Worm (Caenorhabditis elegans) whole organism, L4 larva: ENCODE results near the gene F17A9.5.

Source experiments
- dve-1 ChIP-seq: sonication (generic microtip); optimal IDR thresholded peaks from 2 replicates; lab custom pipeline; 2017; ENCODE audit warnings: antibody characterized with exemption, mild to moderate bottlenecking, missing genetic modification characterization, missing compliant biosample characterization; ENCODE audit not compliant: insufficient read depth
- hif-1 ChIP-seq, 2 experiments: sonication (generic microtip); optimal IDR thresholded peaks; 2 replicates each; lab custom pipeline; 2016 to 2017; ENCODE audit warnings: missing compliant biosample characterization in 2 of 2, missing genetic modification characterization in 2 of 2, missing genetic modification reagents in 2 of 2, missing genotype in 2 of 2, mild to moderate bottlenecking in 1 of 2
- nhr-11 ChIP-seq: fragments of 150-350 bp; optimal IDR thresholded peaks from 2 replicates; lab custom pipeline; 2014; ENCODE audit warnings: missing biosample characterization, missing genetic modification characterization
- nhr-111 ChIP-seq: fragments of 200-800 bp; sonication (Bioruptor generic); optimal IDR thresholded peaks from 2 replicates; lab custom pipeline; 2018; ENCODE audit warnings: mild to moderate bottlenecking, missing genetic modification characterization, missing compliant biosample characterization
- nhr-77 ChIP-seq: fragments of 150-350 bp; optimal IDR thresholded peaks from 2 replicates; lab custom pipeline; 2014; ENCODE audit warnings: missing biosample characterization, missing genetic modification characterization
- pha-4 ChIP-seq, 2 experiments: fragments of 150-350 bp in 1 of 2; fragments of 200-800 bp in 1 of 2; sonication (Bioruptor generic) in 1 of 2; IDR thresholded peaks in 1 of 2; optimal IDR thresholded peaks in 1 of 2; 2 replicates each; pipeline versions ENCODE4 v1.3.6 to Lab custom; 2014 to 2022; ENCODE audit warnings: missing genetic modification characterization in 2 of 2, missing genetic modification reagents in 2 of 2, missing biosample characterization in 1 of 2, missing compliant biosample characterization in 1 of 2
- pqm-1 ChIP-seq: sonication (generic microtip); optimal IDR thresholded peaks from 2 replicates; lab custom pipeline; 2017; ENCODE audit warnings: missing biosample characterization, missing genetic modification characterization
- snpc-4 ChIP-seq: fragments of 150-350 bp; optimal IDR thresholded peaks from 2 replicates; lab custom pipeline; 2014; ENCODE audit warnings: missing biosample characterization, missing genetic modification characterization
- unc-62 ChIP-seq, 3 experiments: fragments of 150-350 bp in 1 of 3; sonication (generic microtip); optimal IDR thresholded peaks in 2 of 3; peaks in 1 of 3; 1 replicate in 1 of 3; 2 replicates in 2 of 3; lab custom pipeline; 2014 to 2017; ENCODE audit warnings: missing biosample characterization in 3 of 3, missing genetic modification characterization in 3 of 3, missing genetic modification reagents in 3 of 3, missing genotype in 1 of 3
- zip-2 ChIP-seq: fragments of 150-350 bp; optimal IDR thresholded peaks from 2 replicates; lab custom pipeline; 2014; ENCODE audit warnings: missing biosample characterization, missing genetic modification characterization

- no peak for TF ChIP-seq pha-4 (GFP tag; IDR thresholded peaks at IDR 0.05; lab: Robert Waterston, UW)
- TF ChIP-seq pha-4 (tag; optimal IDR thresholded peaks at IDR 0.05; lab: Kevin White, UChicago) = no peak
- peak in 1 of 2 experiments; percentile 27 for TF ChIP-seq unc-62 (GFP tag; optimal IDR thresholded peaks at IDR 0.05 in 1 of 2; lab: Kevin White, UChicago)
- TF ChIP-seq unc-62 (tag; optimal IDR thresholded peaks at IDR 0.05; lab: Kevin White, UChicago) = no peak
- TF ChIP-seq nhr-111 = no peak
- TF ChIP-seq hif-1 (tag; optimal IDR thresholded peaks at IDR 0.05; lab: Kevin White, UChicago) = no peak
- no peak for TF ChIP-seq nhr-11
- TF ChIP-seq pqm-1 (tag; lab: Kevin White, UChicago) = no peak
- no peak for TF ChIP-seq snpc-4 (tag; lab: Kevin White, UChicago)
- no peak for TF ChIP-seq zip-2 (tag; lab: Kevin White, UChicago)
- TF ChIP-seq nhr-77 = no peak
- no peak for TF ChIP-seq dve-1 (tag; lab: Kevin White, UChicago)
Measured at ce11 chrV:6120156-6120879, 7.5 kb upstream of the F17A9.5 start, which contains the start of gene ceh-49.
